Worm (Caenorhabditis elegans): ENCODE results near the gene C35D6.4.

Gene C35D6.4

DNA sequence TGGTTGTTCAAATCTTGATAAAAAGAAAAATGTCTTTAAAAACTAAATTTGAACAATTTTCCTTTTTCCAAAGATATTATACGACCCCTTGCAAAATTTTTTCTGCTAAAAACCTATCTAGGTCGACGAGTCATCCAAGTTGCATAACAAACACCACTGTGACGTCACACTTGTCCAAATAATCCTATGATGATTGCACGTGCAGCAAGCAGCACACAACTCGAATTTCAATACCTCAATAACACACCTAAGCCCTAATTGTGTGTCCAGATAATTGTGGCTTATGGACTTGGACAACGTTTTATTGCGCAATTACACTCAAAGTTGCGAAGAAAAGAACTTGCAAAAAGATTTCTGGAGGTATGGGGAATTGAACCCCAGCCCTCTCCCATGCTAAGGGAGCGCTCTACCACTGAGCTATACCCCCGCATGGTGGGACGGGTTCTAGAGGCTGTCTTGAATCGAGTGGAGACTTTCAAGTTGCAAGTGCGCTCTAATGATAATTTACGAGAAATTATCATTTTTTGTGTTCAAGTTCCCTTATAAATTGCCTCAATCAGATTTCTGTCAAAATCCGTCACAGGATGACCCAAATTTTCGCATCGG is 38.2 kb downstream of the C35D6.4 start (continued):
- TF ChIP-seq nfyb-1 (GFP tag; IDR thresholded peaks at IDR 0.05), result peak; percentile 85
- TF ChIP-seq nfya-1 (tag; optimal IDR thresholded peaks at IDR 0.05; ENCODE audit: borderline replicate concordance, insufficient read depth), result no peak
- TF ChIP-seq repo-1 (tag; optimal IDR thresholded peaks at IDR 0.05), result peak; percentile 65
- TF ChIP-seq Y56A3A.18 (GFP tag; IDR thresholded peaks at IDR 0.05), result peak; percentile 92
- TF ChIP-seq nhr-120 (GFP tag; IDR thresholded peaks at IDR 0.05), result no peak
- TF ChIP-seq Y95B8A.8 (GFP tag; IDR thresholded peaks at IDR 0.05), result no peak
- peak; percentile 27 for TF ChIP-seq mxl-1 (tag; optimal IDR thresholded peaks at IDR 0.05)
- TF ChIP-seq ztf-6 (GFP tag; IDR thresholded peaks at IDR 0.05), result 0 out of 2 replicates have a peak, but pooled peaks have one; percentile 66
- TF ChIP-seq nfya-2 (GFP tag; IDR thresholded peaks at IDR 0.05), result no peak
- TF ChIP-seq snpc-1.1 (tag; optimal IDR thresholded peaks at IDR 0.05; ENCODE audit: insufficient read depth), result peak; percentile 60
- no peak for TF ChIP-seq F39B2.1 (GFP tag; IDR thresholded peaks at IDR 0.05)
- TF ChIP-seq aptf-3 (GFP tag; IDR thresholded peaks at IDR 0.05), result peak; percentile 82; the same call in 1 of the 2 replicates
- peak; percentile 52 for TF ChIP-seq attf-5 (GFP tag; optimal IDR thresholded peaks at IDR 0.05)
- peak; percentile 29 to 54 for TF ChIP-seq rec-8 (tag; optimal IDR thresholded peaks at IDR 0.05)
- TF ChIP-seq fkh-3 (tag; optimal IDR thresholded peaks at IDR 0.05), result no peak
- TF ChIP-seq ceh-100 (GFP tag; IDR thresholded peaks at IDR 0.05), result peak; percentile 66
- peak; percentile 62 for TF ChIP-seq madf-10 (tag; optimal IDR thresholded peaks at IDR 0.05)
- no peak for TF ChIP-seq F57A8.1 (GFP tag; optimal IDR thresholded peaks at IDR 0.05)
- peak; percentile 49; the same call in 1 of the 2 replicates for TF ChIP-seq hsf-1 (GFP tag; IDR thresholded peaks at IDR 0.05)
- TF ChIP-seq rcor-1 (GFP tag; IDR thresholded peaks at IDR 0.05), result peak; percentile 89
- no peak for TF ChIP-seq F10E7.11 (tag; optimal IDR thresholded peaks at IDR 0.05)
- TF ChIP-seq akir-1 (GFP tag; optimal IDR thresholded peaks at IDR 0.05), result peak; percentile 48
- TF ChIP-seq lin-35 (GFP tag; optimal IDR thresholded peaks at IDR 0.05), result peak in 1 of 3 experiments; percentile 70
- peak; percentile 81 for TF ChIP-seq D2030.7 (GFP tag; IDR thresholded peaks at IDR 0.05)
- TF ChIP-seq Y79H2A.3 (GFP tag; conservative IDR thresholded peaks at IDR 0.05), result no peak
- no peak for TF ChIP-seq egl-18 (GFP tag; IDR thresholded peaks at IDR 0.05)
- TF ChIP-seq lin-40 (tag; optimal IDR thresholded peaks at IDR 0.05), result peak; percentile 81
- peak; percentile 39; the same call in 1 of the 2 replicates for TF ChIP-seq F33H1.4 (GFP tag; IDR thresholded peaks at IDR 0.05)
- TF ChIP-seq dpl-1 (GFP tag; optimal IDR thresholded peaks at IDR 0.05), result no peak
- TF ChIP-seq dpff-1 (tag; optimal IDR thresholded peaks at IDR 0.05), result no peak
- peak; percentile 58 for TF ChIP-seq ceh-27 (GFP tag; optimal IDR thresholded peaks at IDR 0.05)
- peak; percentile 89 for TF ChIP-seq pbrm-1 (GFP tag; IDR thresholded peaks at IDR 0.05)
- peak; percentile 58 for TF ChIP-seq ztf-26 (tag; optimal IDR thresholded peaks at IDR 0.05)
- TF ChIP-seq nhr-27 (tag; optimal IDR thresholded peaks at IDR 0.05), result no peak
- peak; percentile 87 for TF ChIP-seq die-1 (tag; optimal IDR thresholded peaks at IDR 0.05)
- no peak for TF ChIP-seq ztf-3 (GFP tag; optimal IDR thresholded peaks at IDR 0.05)
- peak; percentile 99 for TF ChIP-seq mcd-1 (GFP tag; IDR thresholded peaks at IDR 0.05)
- TF ChIP-seq Y53F4B.3 (GFP tag; IDR thresholded peaks at IDR 0.05), result peak; percentile 45; the same call in 1 of the 2 replicates
- peak; percentile 39; the same call in 1 of the 2 replicates for TF ChIP-seq B0019.2 (GFP tag; conservative IDR thresholded peaks at IDR 0.05)
- peak; percentile 87 for TF ChIP-seq B0336.3 (GFP tag; IDR thresholded peaks at IDR 0.05)
- no peak for TF ChIP-seq cebp-1 (GFP tag; IDR thresholded peaks at IDR 0.05)
- TF ChIP-seq cebp-1 (tag; optimal IDR thresholded peaks at IDR 0.05), result peak; percentile 70
- TF ChIP-seq let-607 (tag; optimal IDR thresholded peaks at IDR 0.05), result peak in 1 of 2 experiments; percentile 45
- TF ChIP-seq efl-1 (GFP tag; optimal IDR thresholded peaks at IDR 0.05), result peak; percentile 16
- no peak for TF ChIP-seq pha-4 (tag; optimal IDR thresholded peaks at IDR 0.05)
- no peak; the same call in 1 of the 2 replicates for TF ChIP-seq let-526 (GFP tag; IDR thresholded peaks at IDR 0.05)
- TF ChIP-seq nhr-179 (tag; optimal IDR thresholded peaks at IDR 0.05), result no peak

Data from whole organism, young adult.